Worm (Caenorhabditis elegans) whole organism, L3 larva: ENCODE results near the gene eif-2Balpha.

Experiments
- R02D3.7 ChIP-seq: fragments of 150-350 bp; optimal IDR thresholded peaks from 2 replicates; lab custom pipeline; 2014; ENCODE audit warnings: missing biosample characterization, missing genetic modification characterization
- ZK546.5 ChIP-seq: sonication (generic microtip); optimal IDR thresholded peaks from 2 replicates; lab custom pipeline; 2017; ENCODE audit warnings: missing biosample characterization, missing genetic modification characterization
- aly-2 ChIP-seq: fragments of 150-350 bp; optimal IDR thresholded peaks from 2 replicates; lab custom pipeline; 2014; ENCODE audit warnings: missing biosample characterization, missing genetic modification characterization
- ceh-16 ChIP-seq: sonication (generic microtip); optimal IDR thresholded peaks from 2 replicates; lab custom pipeline; 2017; ENCODE audit warnings: missing biosample characterization, missing genetic modification characterization
- ceh-82 ChIP-seq: fragments of 150-350 bp; optimal IDR thresholded peaks from 2 replicates; lab custom pipeline; 2014; ENCODE audit warnings: missing biosample characterization, missing genetic modification characterization
- ceh-9 ChIP-seq: sonication (generic microtip); optimal IDR thresholded peaks from 2 replicates; lab custom pipeline; 2018; ENCODE audit warnings: missing biosample characterization, missing genetic modification characterization
- daf-12 ChIP-seq: fragments of 150-350 bp; optimal IDR thresholded peaks from 2 replicates; lab custom pipeline; 2014; ENCODE audit warnings: missing biosample characterization, missing genetic modification reagents, missing genetic modification characterization
- egl-27 ChIP-seq: sonication (generic microtip); optimal IDR thresholded peaks from 4 replicates; lab custom pipeline; 2017; ENCODE audit warnings: missing biosample characterization, missing genetic modification reagents, missing genetic modification characterization
- egl-5 ChIP-seq: fragments of 150-350 bp; optimal IDR thresholded peaks from 2 replicates; lab custom pipeline; 2017; ENCODE audit warnings: missing biosample characterization, missing genetic modification reagents, missing genetic modification characterization, inconsistent platforms
- elt-1 ChIP-seq: fragments of 150-350 bp; optimal IDR thresholded peaks from 2 replicates; lab custom pipeline; 2014; ENCODE audit warnings: missing biosample characterization, missing genetic modification characterization
- elt-2 ChIP-seq: sonication (generic microtip); optimal IDR thresholded peaks from 2 replicates; lab custom pipeline; 2016; ENCODE audit warnings: missing genetic modification reagents, mild to moderate bottlenecking, missing genetic modification characterization, missing compliant biosample characterization
- elt-3 ChIP-seq, 3 experiments: fragments of 150-350 bp in 1 of 3; sonication (generic microtip) in 2 of 3; optimal IDR thresholded peaks; 2 replicates in 2 of 3; 4 replicates in 1 of 3; lab custom pipeline; 2014 to 2017; ENCODE audit warnings: missing biosample characterization in 3 of 3, missing genetic modification characterization in 3 of 3
- fkh-10 ChIP-seq: sonication (generic microtip); optimal IDR thresholded peaks from 2 replicates; lab custom pipeline; 2017; ENCODE audit warnings: missing biosample characterization, missing genetic modification reagents, missing genetic modification characterization
- fkh-2 ChIP-seq: fragments of 150-350 bp; optimal IDR thresholded peaks from 2 replicates; lab custom pipeline; 2014; ENCODE audit warnings: missing biosample characterization, missing genetic modification reagents, missing genetic modification characterization
- hmg-11 ChIP-seq: sonication (generic microtip); optimal IDR thresholded peaks from 2 replicates; lab custom pipeline; 2016; ENCODE audit warnings: missing genetic modification characterization, missing compliant biosample characterization
- jun-1 ChIP-seq: fragments of 150-350 bp; optimal IDR thresholded peaks from 2 replicates; lab custom pipeline; 2014; ENCODE audit warnings: missing biosample characterization, missing genetic modification reagents, missing genetic modification characterization
- lin-15B ChIP-seq: fragments of 150-350 bp; optimal IDR thresholded peaks from 2 replicates; lab custom pipeline; 2014; ENCODE audit warnings: missing biosample characterization, missing genetic modification characterization
- lin-39 ChIP-seq: fragments of 150-350 bp; optimal IDR thresholded peaks from 2 replicates; lab custom pipeline; 2018; ENCODE audit warnings: missing biosample characterization, missing genetic modification reagents, missing genetic modification characterization
- lsy-12 ChIP-seq: sonication (generic microtip); optimal IDR thresholded peaks from 2 replicates; lab custom pipeline; 2016; ENCODE audit warnings: mild to moderate bottlenecking, missing genetic modification characterization, missing compliant biosample characterization
- mdl-1 ChIP-seq: fragments of 150-350 bp; optimal IDR thresholded peaks from 2 replicates; lab custom pipeline; 2014; ENCODE audit warnings: missing biosample characterization, missing genetic modification characterization
- nhr-11 ChIP-seq: fragments of 150-350 bp; optimal IDR thresholded peaks from 2 replicates; lab custom pipeline; 2014; ENCODE audit warnings: missing biosample characterization, missing genetic modification characterization
- nhr-23 ChIP-seq: fragments of 150-350 bp; optimal IDR thresholded peaks from 2 replicates; lab custom pipeline; 2014; ENCODE audit warnings: missing biosample characterization, missing genetic modification reagents, missing genetic modification characterization
- nhr-25 ChIP-seq: sonication (generic microtip); optimal IDR thresholded peaks from 2 replicates; lab custom pipeline; 2017; ENCODE audit warnings: missing biosample characterization, missing genetic modification characterization
- nhr-28 ChIP-seq: fragments of 150-350 bp; optimal IDR thresholded peaks from 2 replicates; lab custom pipeline; 2014; ENCODE audit warnings: missing biosample characterization, missing genetic modification characterization
- nhr-43 ChIP-seq: sonication (generic microtip); optimal IDR thresholded peaks from 2 replicates; lab custom pipeline; 2016; ENCODE audit warnings: mild to moderate bottlenecking, missing genetic modification characterization, missing compliant biosample characterization; ENCODE audit not compliant: poor library complexity, severe bottlenecking
- nhr-76 ChIP-seq: fragments of 150-350 bp; sonication (generic microtip); optimal IDR thresholded peaks from 5 replicates; lab custom pipeline; 2014; ENCODE audit warnings: missing biosample characterization, missing genetic modification characterization
- nhr-77 ChIP-seq: fragments of 150-350 bp; optimal IDR thresholded peaks from 2 replicates; lab custom pipeline; 2014; ENCODE audit warnings: missing biosample characterization, missing genetic modification characterization
- pqm-1 ChIP-seq: fragments of 150-350 bp; optimal IDR thresholded peaks from 2 replicates; lab custom pipeline; 2017; ENCODE audit warnings: missing biosample characterization, missing genetic modification characterization, inconsistent platforms
- sea-2 ChIP-seq: fragments of 150-350 bp; sonication (generic microtip); optimal IDR thresholded peaks from 4 replicates; lab custom pipeline; 2014; ENCODE audit warnings: missing biosample characterization, missing genetic modification reagents, missing genetic modification characterization
- skn-1 ChIP-seq: fragments of 150-350 bp; optimal IDR thresholded peaks from 2 replicates; lab custom pipeline; 2014; ENCODE audit warnings: missing biosample characterization, missing genetic modification characterization
- tbx-2 ChIP-seq: sonication (generic microtip); optimal IDR thresholded peaks from 2 replicates; lab custom pipeline; 2016; ENCODE audit warnings: mild to moderate bottlenecking, missing genetic modification characterization, missing compliant biosample characterization
- unc-39 ChIP-seq: sonication (generic microtip); optimal IDR thresholded peaks from 4 replicates; lab custom pipeline; 2017; ENCODE audit warnings: missing biosample characterization, missing genetic modification characterization
- unc-62 ChIP-seq: fragments of 150-350 bp; sonication (generic microtip); optimal IDR thresholded peaks from 4 replicates; lab custom pipeline; 2014; ENCODE audit warnings: missing biosample characterization, missing genetic modification reagents, missing genetic modification characterization
- zag-1 ChIP-seq: fragments of 150-350 bp; optimal IDR thresholded peaks from 2 replicates; lab custom pipeline; 2014; ENCODE audit warnings: missing biosample characterization, missing genetic modification characterization
- ztf-11 ChIP-seq: fragments of 150-350 bp; optimal IDR thresholded peaks from 2 replicates; lab custom pipeline; 2014; ENCODE audit warnings: missing biosample characterization, missing genetic modification characterization
- ztf-4 ChIP-seq: fragments of 150-350 bp; optimal IDR thresholded peaks from 2 replicates; lab custom pipeline; 2014; ENCODE audit warnings: missing biosample characterization, missing genetic modification characterization

The eif-2Balpha gene

DNA sequence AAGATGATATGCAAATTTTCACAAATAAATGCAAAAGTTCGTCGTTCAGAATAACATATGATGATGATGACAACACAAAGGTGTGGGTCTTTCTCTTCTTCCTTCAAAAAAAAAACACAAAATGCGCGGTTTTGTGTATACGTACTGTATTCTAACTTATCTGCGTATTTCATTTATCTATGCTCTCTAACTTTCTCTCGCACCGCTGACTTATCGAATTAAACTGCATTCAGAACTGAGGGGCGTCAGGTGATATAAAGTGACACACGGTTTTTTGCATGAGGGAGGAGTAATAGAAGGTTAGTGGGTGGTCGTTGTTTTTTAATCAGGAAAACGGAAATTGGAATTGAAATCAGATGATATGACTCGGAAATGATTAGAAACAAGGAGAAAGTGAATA, 42.7 kb upstream of the eif-2Balpha start, which contains the start of gene sod-4:
sod-4 (minus strand) TSS at position 109 of the 400 bp plus-strand sequence.
- no peak for TF ChIP-seq nhr-11 (tag; lab: Kevin White, UChicago)
- TF ChIP-seq lsy-12 (tag; lab: Kevin White, UChicago) = peak; percentile 17
- no peak for TF ChIP-seq sea-2 (GFP tag; lab: Kevin White, UChicago)
- TF ChIP-seq nhr-76 (tag; lab: Kevin White, UChicago) = no peak
- TF ChIP-seq nhr-23 = peak; percentile 44
- no peak for TF ChIP-seq lin-39 (tag; lab: Kevin White, UChicago)

DNA sequence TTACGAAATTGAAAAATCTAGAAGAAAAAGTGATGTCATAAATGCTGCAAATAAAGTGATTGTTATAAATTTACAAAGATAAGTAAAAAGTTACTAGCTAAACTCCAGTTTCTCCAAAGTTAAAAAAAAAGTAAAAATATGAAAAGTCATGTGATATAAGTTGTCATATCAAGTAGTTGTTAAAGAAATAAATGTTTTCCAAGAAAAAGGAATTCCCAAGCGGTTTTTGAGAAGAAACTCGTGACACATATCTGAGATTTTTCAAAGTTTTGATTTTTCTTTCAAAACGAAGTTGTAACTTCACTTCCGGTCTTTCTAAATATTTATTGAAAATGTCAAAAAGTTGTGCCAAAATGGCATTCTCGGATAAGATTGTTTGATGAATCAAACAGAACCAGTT, 41.8 kb upstream of the eif-2Balpha start:
- TF ChIP-seq egl-5 (tag; lab: Kevin White, UChicago) (no peak), daf-12 (no peak), elt-1 (tag; lab: Kevin White, UChicago) (no peak), nhr-77 (tag; lab: Kevin White, UChicago) (no peak), nhr-43 (tag; lab: Kevin White, UChicago) (no peak), lin-15B (tag; lab: Kevin White, UChicago) (no peak), elt-2 (tag; lab: Kevin White, UChicago) (no peak), nhr-76 (tag; lab: Kevin White, UChicago) (no peak), skn-1 (no peak), unc-39 (tag; lab: Kevin White, UChicago) (no peak), R02D3.7 (tag; lab: Kevin White, UChicago) (no peak), ztf-4 (no peak), ceh-16 (no peak), hmg-11 (tag; lab: Kevin White, UChicago) (no peak), ceh-82 (no peak), elt-3 (tag; optimal IDR thresholded peaks at IDR 0.05; lab: Kevin White, UChicago) (no peak), jun-1 (tag; lab: Kevin White, UChicago) (no peak), lsy-12 (tag; lab: Kevin White, UChicago) (no peak)

- TF ChIP-seq fkh-2 (tag; lab: Kevin White, UChicago) (no peak), tbx-2 (no peak), nhr-43 (tag; lab: Kevin White, UChicago) (peak; percentile 27), ceh-16 (no peak), nhr-25 (peak; percentile 23), elt-3 (tag; optimal IDR thresholded peaks at IDR 0.05; lab: Kevin White, UChicago) (peak in 2 of 3 experiments; percentile 70 to 78), nhr-23 (peak; percentile 81)
Observed at ce11 chrIII:9502155-9502714, 40.7 kb upstream of the eif-2Balpha start.

- no peak for TF ChIP-seq ztf-4
- no peak for TF ChIP-seq aly-2
- TF ChIP-seq nhr-23 = no peak
- TF ChIP-seq ZK546.5 (tag; lab: Kevin White, UChicago) = no peak
- TF ChIP-seq nhr-76 (tag; lab: Kevin White, UChicago) = no peak
- TF ChIP-seq fkh-10 (GFP tag; lab: Kevin White, UChicago) = no peak
- no peak for TF ChIP-seq unc-62 (GFP tag; lab: Kevin White, UChicago)
- no peak for TF ChIP-seq ztf-11 (tag; lab: Kevin White, UChicago)
- no peak for TF ChIP-seq zag-1 (tag; lab: Kevin White, UChicago)
- TF ChIP-seq lin-39 (tag; lab: Kevin White, UChicago) = no peak
- TF ChIP-seq egl-27 (tag; lab: Kevin White, UChicago) = no peak
- no peak for TF ChIP-seq mdl-1 (tag; lab: Kevin White, UChicago)
- no peak for TF ChIP-seq ceh-9
- TF ChIP-seq lin-15B (tag; lab: Kevin White, UChicago) = no peak
- no peak for TF ChIP-seq nhr-28 (tag; lab: Kevin White, UChicago)
- TF ChIP-seq pqm-1 (tag; lab: Kevin White, UChicago) = no peak
- no peak for TF ChIP-seq elt-1 (tag; lab: Kevin White, UChicago)
- TF ChIP-seq, all 47 proteins: peak for 0
Observed at ce11 chrIII:9504347-9504746, 38.6 kb upstream of the eif-2Balpha start.
